Worm (Caenorhabditis elegans): Measurements from ENCODE around the gene F07C3.16.

- no peak for TF ChIP-seq unc-120 (tag; optimal IDR thresholded peaks at IDR 0.05; ENCODE audit: poor library complexity, severe bottlenecking)
- no peak for TF ChIP-seq nhr-28 (tag; optimal IDR thresholded peaks at IDR 0.05)
- TF ChIP-seq lin-13 (tag; optimal IDR thresholded peaks at IDR 0.05): no peak
- no peak for TF ChIP-seq ceh-39 (tag; optimal IDR thresholded peaks at IDR 0.05)
- no peak for TF ChIP-seq ces-1 (GFP tag; optimal IDR thresholded peaks at IDR 0.05)
- no peak for TF ChIP-seq unc-39 (tag; optimal IDR thresholded peaks at IDR 0.05)
- TF ChIP-seq ceh-83 (GFP tag; optimal IDR thresholded peaks at IDR 0.05): no peak
- TF ChIP-seq nhr-12 (tag; optimal IDR thresholded peaks at IDR 0.05): no peak
- no peak for TF ChIP-seq nhr-237 (tag; optimal IDR thresholded peaks at IDR 0.05)
- TF ChIP-seq nhr-2 (tag; optimal IDR thresholded peaks at IDR 0.05): no peak
- TF ChIP-seq hlh-1 (tag; optimal IDR thresholded peaks at IDR 0.05): no peak
- no peak for TF ChIP-seq M03D4.4 (tag; optimal IDR thresholded peaks at IDR 0.05)
Observed at ce11 chrV:9270442-9270841, 13.1 kb upstream of the F07C3.16 start.

Measured in whole organism, mixed stage, embryonic.